Worm (Caenorhabditis elegans): Measurements from ENCODE around the gene nspg-11.

Gene nspg-11

ce11 chrIV:9303994-9304393 lies 19.9 kb downstream of the nspg-11 start, which contains the start of gene F49C12.4:
Gene F49C12.4, minus strand, starts transcription at chrIV:9304094.
- no peak for TF ChIP-seq lir-1 (GFP tag; conservative IDR thresholded peaks at IDR 0.05)
- no peak for TF ChIP-seq ztf-25 (GFP tag; IDR thresholded peaks at IDR 0.05)
- no peak for TF ChIP-seq F57C9.4 (tag; optimal IDR thresholded peaks at IDR 0.05)
- TF ChIP-seq xnd-1 (tag; optimal IDR thresholded peaks at IDR 0.05): no peak
- no peak for TF ChIP-seq hsf-1 (GFP tag; IDR thresholded peaks at IDR 0.05)
- TF ChIP-seq rpc-1 (optimal IDR thresholded peaks at IDR 0.05): no peak
- TF ChIP-seq rpc-1 (tag; optimal IDR thresholded peaks at IDR 0.05): no peak
- no peak for TF ChIP-seq rec-8 (tag; optimal IDR thresholded peaks at IDR 0.05)
- TF ChIP-seq zim-3 (tag; optimal IDR thresholded peaks at IDR 0.05): no peak
- no peak for TF ChIP-seq madf-6 (GFP tag; IDR thresholded peaks at IDR 0.05)
- no peak for TF ChIP-seq atf-7 (tag; optimal IDR thresholded peaks at IDR 0.05)
- no peak for TF ChIP-seq T26A5.8 (tag; optimal IDR thresholded peaks at IDR 0.05)
- no peak for TF ChIP-seq F52B5.7 (tag; optimal IDR thresholded peaks at IDR 0.05)
- no peak for TF ChIP-seq C06A6.2 (GFP tag; conservative IDR thresholded peaks at IDR 0.05)
- TF ChIP-seq F37B4.10 (GFP tag; IDR thresholded peaks at IDR 0.05): no peak
- no peak for TF ChIP-seq lin-35 (GFP tag; optimal IDR thresholded peaks at IDR 0.05)
- no peak for TF ChIP-seq hrde-1 (tag; optimal IDR thresholded peaks at IDR 0.05; ENCODE audit: borderline replicate concordance)

ce11 chrIV:9300127-9300526 lies 23.8 kb downstream of the nspg-11 start, which contains the start of gene F49C12.3:
Gene F49C12.3, plus strand, starts transcription at chrIV:9300427.
- TF ChIP-seq hsf-1 (GFP tag; IDR thresholded peaks at IDR 0.05) (no peak), lsl-1 (GFP tag; optimal IDR thresholded peaks at IDR 0.05) (no peak), sea-2 (GFP tag; IDR thresholded peaks at IDR 0.05) (no peak), F39B2.1 (GFP tag; IDR thresholded peaks at IDR 0.05) (no peak), let-607 (tag; optimal IDR thresholded peaks at IDR 0.05) (no peak), F55B11.4 (tag; optimal IDR thresholded peaks at IDR 0.05; ENCODE audit: borderline replicate concordance, insufficient read depth) (no peak), F33H1.4 (GFP tag; IDR thresholded peaks at IDR 0.05) (no peak), T26A5.8 (tag; optimal IDR thresholded peaks at IDR 0.05) (no peak), B0019.2 (GFP tag; conservative IDR thresholded peaks at IDR 0.05) (no peak), lin-26 (GFP tag; IDR thresholded peaks at IDR 0.05) (no peak), gei-17 (GFP tag; optimal IDR thresholded peaks at IDR 0.05) (no peak), aptf-2 (GFP tag; conservative IDR thresholded peaks at IDR 0.05) (no peak), Y67H2A.10 (GFP tag; conservative IDR thresholded peaks at IDR 0.05) (no peak), unc-130 (GFP tag; optimal IDR thresholded peaks at IDR 0.05) (no peak), nhr-120 (GFP tag; IDR thresholded peaks at IDR 0.05) (no peak), lag-1 (GFP tag; IDR thresholded peaks at IDR 0.05) (no peak), F57A8.1 (GFP tag; optimal IDR thresholded peaks at IDR 0.05) (no peak)

DNA sequence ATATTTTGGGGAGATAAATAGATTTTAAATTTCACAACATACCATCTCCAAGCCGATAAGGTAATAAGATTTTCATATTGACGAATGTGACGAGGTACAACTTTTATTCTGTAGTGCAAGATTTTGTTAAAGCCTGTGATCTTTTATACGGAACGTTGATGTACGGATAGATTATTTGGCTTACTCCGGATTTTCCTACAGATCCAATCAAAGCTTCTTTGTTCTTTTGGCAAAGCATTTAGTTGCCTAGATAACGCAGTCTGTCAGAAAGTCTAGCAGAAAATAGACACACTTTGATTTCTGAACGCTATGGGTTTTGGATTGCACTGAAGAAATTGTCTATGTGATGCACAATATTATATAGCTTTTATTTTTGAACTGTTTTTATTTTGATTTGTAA lies 24.7 kb downstream of the nspg-11 start, which contains the start of gene F49C12.2:
Gene F49C12.2, minus strand, starts transcription at position 101 of the 400 bp plus-strand sequence.
- TF ChIP-seq Y56A3A.18 (GFP tag; IDR thresholded peaks at IDR 0.05): no peak
- TF ChIP-seq egl-18 (GFP tag; IDR thresholded peaks at IDR 0.05): no peak
- TF ChIP-seq madf-3 (GFP tag; IDR thresholded peaks at IDR 0.05): no peak
- no peak for TF ChIP-seq him-1 (tag; optimal IDR thresholded peaks at IDR 0.05)
- no peak for TF ChIP-seq nhr-80 (tag; optimal IDR thresholded peaks at IDR 0.05)
- TF ChIP-seq let-526 (GFP tag; IDR thresholded peaks at IDR 0.05): no peak
- TF ChIP-seq F57C9.4 (tag; optimal IDR thresholded peaks at IDR 0.05): no peak
- no peak for TF ChIP-seq rpc-1 (optimal IDR thresholded peaks at IDR 0.05)
- TF ChIP-seq rpc-1 (tag; optimal IDR thresholded peaks at IDR 0.05): no peak
- no peak for TF ChIP-seq ceh-79 (tag; optimal IDR thresholded peaks at IDR 0.05)
- no peak for TF ChIP-seq F22D6.2 (tag; optimal IDR thresholded peaks at IDR 0.05)
- no peak for TF ChIP-seq mxl-1 (tag; optimal IDR thresholded peaks at IDR 0.05)
- no peak for TF ChIP-seq K11D2.4 (GFP tag; IDR thresholded peaks at IDR 0.05)
- TF ChIP-seq die-1 (tag; optimal IDR thresholded peaks at IDR 0.05): no peak
- no peak for TF ChIP-seq attf-5 (GFP tag; optimal IDR thresholded peaks at IDR 0.05)

Data from whole organism, young adult.